Fruit fly (Drosophila melanogaster) whole organism, adult: ENCODE results near the gene CG34328.

Experiments
- CG11617 ChIP-seq: fragments of 200-800 bp; sonication (Bioruptor generic); optimal IDR thresholded peaks from 2 replicates; lab custom pipeline; 2017; ENCODE audit warnings: mild to moderate bottlenecking, missing biosample characterization, missing genetic modification reagents, missing genetic modification characterization
- CG12768 ChIP-seq: fragments of 200-800 bp; sonication (Bioruptor generic); optimal IDR thresholded peaks from 2 replicates; lab custom pipeline; 2017; ENCODE audit warnings: missing biosample characterization, missing genetic modification characterization, mild to moderate bottlenecking, moderate library complexity, missing genetic modification reagents
- CG14711 ChIP-seq: fragments of 200-800 bp; sonication (Bioruptor generic); optimal IDR thresholded peaks from 2 replicates; lab custom pipeline; 2018; ENCODE audit warnings: missing biosample characterization, mild to moderate bottlenecking, missing genetic modification characterization, moderate library complexity
- CG1620 ChIP-seq: fragments of 200-800 bp; sonication (Bioruptor generic); optimal IDR thresholded peaks from 2 replicates; lab custom pipeline; 2016; ENCODE audit warnings: missing biosample characterization, missing genetic modification characterization
- CG33017 ChIP-seq: fragments of 200-800 bp; sonication (Bioruptor generic); optimal IDR thresholded peaks from 2 replicates; lab custom pipeline; 2018; ENCODE audit warnings: missing biosample characterization, mild to moderate bottlenecking, missing genetic modification characterization, moderate library complexity
- CG5204 ChIP-seq: fragments of 200-800 bp; sonication (Bioruptor generic); optimal IDR thresholded peaks from 2 replicates; lab custom pipeline; 2016; ENCODE audit warnings: missing biosample characterization, missing genetic modification characterization
- CG7045 ChIP-seq: fragments of 200-800 bp; sonication (Bioruptor generic); optimal IDR thresholded peaks from 2 replicates; lab custom pipeline; 2017; ENCODE audit warnings: missing biosample characterization, mild to moderate bottlenecking, missing genetic modification characterization
- CG7101 ChIP-seq: fragments of 200-800 bp; sonication (Bioruptor generic); optimal IDR thresholded peaks from 2 replicates; lab custom pipeline; 2018; ENCODE audit warnings: missing biosample characterization, mild to moderate bottlenecking, missing genetic modification characterization, moderate library complexity
- Clk ChIP-seq: fragments of 200-800 bp; sonication (Bioruptor generic); optimal IDR thresholded peaks from 2 replicates; lab custom pipeline; 2017; ENCODE audit warnings: missing biosample characterization, missing genetic modification characterization
- Crg-1 ChIP-seq: fragments of 200-800 bp; sonication (Bioruptor generic); optimal IDR thresholded peaks from 2 replicates; lab custom pipeline; 2016; ENCODE audit warnings: missing biosample characterization, missing genetic modification characterization
- Hr96 ChIP-seq: fragments of 200-800 bp; sonication (Bioruptor generic); optimal IDR thresholded peaks from 2 replicates; lab custom pipeline; 2016; ENCODE audit warnings: missing biosample characterization, missing genetic modification characterization
- Mnt ChIP-seq: fragments of 200-800 bp; sonication (Bioruptor generic); optimal IDR thresholded peaks from 2 replicates; lab custom pipeline; 2016; ENCODE audit warnings: missing biosample characterization, mild to moderate bottlenecking, missing genetic modification characterization
- bab1 ChIP-seq: fragments of 200-800 bp; sonication (Bioruptor generic); optimal IDR thresholded peaks from 3 replicates; lab custom pipeline; 2019; ENCODE audit warnings: missing biosample characterization, mild to moderate bottlenecking, missing genetic modification characterization, moderate library complexity
- cic ChIP-seq: fragments of 200-800 bp; sonication (Bioruptor generic); optimal IDR thresholded peaks from 2 replicates; lab custom pipeline; 2017; ENCODE audit warnings: missing biosample characterization, mild to moderate bottlenecking, missing genetic modification characterization, moderate library complexity
- cnc ChIP-seq, 2 experiments: fragments of >200 bp; optimal IDR thresholded peaks; 2 replicates each; lab custom pipeline; 2017
- kay ChIP-seq: fragments of 200-800 bp; sonication (Bioruptor generic); peaks from one replicate; lab custom pipeline; 2016; ENCODE audit warnings: missing biosample characterization, missing genetic modification characterization, borderline replicate concordance
- ovo ChIP-seq: fragments of 200-800 bp; sonication (Bioruptor generic); optimal IDR thresholded peaks from 2 replicates; lab custom pipeline; 2016; ENCODE audit warnings: missing biosample characterization, missing genetic modification characterization
- pad ChIP-seq: fragments of 200-800 bp; sonication (Bioruptor generic); optimal IDR thresholded peaks from 3 replicates; lab custom pipeline; 2017; ENCODE audit warnings: missing biosample characterization, missing genetic modification characterization, mild to moderate bottlenecking, moderate library complexity, missing genetic modification reagents
- tj ChIP-seq: fragments of 200-800 bp; sonication (Bioruptor generic); optimal IDR thresholded peaks from 3 replicates; lab custom pipeline; 2017; ENCODE audit warnings: missing biosample characterization, mild to moderate bottlenecking, missing genetic modification characterization, moderate library complexity
- toe ChIP-seq: fragments of 200-800 bp; sonication (Bioruptor generic); optimal IDR thresholded peaks from 2 replicates; lab custom pipeline; 2016; ENCODE audit warnings: missing biosample characterization, missing genetic modification characterization

CG34328 gene

dm6 chrX:18367806-18368643, 31.8 kb downstream of the CG34328 start:
- TF ChIP-seq ovo (GFP tag; lab: Kevin White, UChicago) (no peak), Crg-1 (peak; percentile 25), CG1620 (peak; percentile 28), bab1 (no peak), CG11617 (peak; percentile 78), Hr96 (GFP tag; lab: Kevin White, UChicago) (peak; percentile 85), CG14711 (tag; lab: Kevin White, UChicago) (peak; percentile 63), Mnt (GFP tag; lab: Kevin White, UChicago) (peak; percentile 74), Clk (GFP tag; lab: Kevin White, UChicago) (peak; percentile 55), tj (GFP tag; lab: Kevin White, UChicago) (no peak), CG7045 (peak; percentile 71), kay (no peak), CG7101 (tag; lab: Kevin White, UChicago) (peak; percentile 82), CG33017 (tag; lab: Kevin White, UChicago) (peak; percentile 72), CG5204 (peak; percentile 70), cic (no peak), CG12768 (peak; percentile 67), pad (peak; percentile 90), toe (GFP tag; lab: Kevin White, UChicago) (peak; percentile 38), cnc (optimal IDR thresholded peaks at IDR 0.05; lab: Kevin White, UChicago) (peak in 1 of 2 experiments; percentile 78)

dm6 chrX:18366851-18367649, 32.8 kb downstream of the CG34328 start:
- TF ChIP-seq Clk (GFP tag; lab: Kevin White, UChicago) (peak; percentile 58), CG7101 (tag; lab: Kevin White, UChicago) (peak; percentile 94), bab1 (peak; percentile 94), cic (no peak), CG1620 (peak; percentile 85), Crg-1 (peak; percentile 61), CG7045 (peak; percentile 81), CG11617 (peak; percentile 72), CG5204 (peak; percentile 84), cnc (optimal IDR thresholded peaks at IDR 0.05; lab: Kevin White, UChicago) (no peak), Mnt (GFP tag; lab: Kevin White, UChicago) (peak; percentile 81), ovo (GFP tag; lab: Kevin White, UChicago) (peak; percentile 64), tj (GFP tag; lab: Kevin White, UChicago) (peak; percentile 76), CG12768 (peak; percentile 73), Hr96 (GFP tag; lab: Kevin White, UChicago) (peak; percentile 93), kay (peak; percentile 56), CG33017 (tag; lab: Kevin White, UChicago) (peak; percentile 86), CG14711 (tag; lab: Kevin White, UChicago) (peak; percentile 86), toe (GFP tag; lab: Kevin White, UChicago) (peak; percentile 71), pad (peak; percentile 85)

- TF ChIP-seq toe (GFP tag; lab: Kevin White, UChicago) (no peak), cnc (optimal IDR thresholded peaks at IDR 0.05; lab: Kevin White, UChicago) (no peak), ovo (GFP tag; lab: Kevin White, UChicago) (peak; percentile 63), kay (peak; percentile 24), CG14711 (tag; lab: Kevin White, UChicago) (no peak), CG7101 (tag; lab: Kevin White, UChicago) (peak; percentile 15), CG12768 (peak; percentile 19), cic (peak; percentile 81), CG5204 (no peak), pad (peak; percentile 91), Mnt (GFP tag; lab: Kevin White, UChicago) (peak; percentile 57), Hr96 (GFP tag; lab: Kevin White, UChicago) (peak; percentile 45), CG11617 (peak; percentile 4), bab1 (peak; percentile 65), Crg-1 (peak; percentile 11), tj (GFP tag; lab: Kevin White, UChicago) (peak; percentile 64), CG1620 (no peak), CG7045 (no peak), CG33017 (tag; lab: Kevin White, UChicago) (no peak)
Measured at dm6 chrX:18366033-18366850, 33.6 kb downstream of the CG34328 start, which contains the start of gene CrebB. CrebB (plus strand) TSS chrX:18366357.

dm6 chrX:18364999-18365398, 34.9 kb downstream of the CG34328 start:
- no peak for TF ChIP-seq CG14711 (tag; lab: Kevin White, UChicago)
- TF ChIP-seq Hr96 (GFP tag; lab: Kevin White, UChicago), result no peak
- TF ChIP-seq CG7045, result no peak
- no peak for TF ChIP-seq Clk (GFP tag; lab: Kevin White, UChicago)
- TF ChIP-seq Mnt (GFP tag; lab: Kevin White, UChicago), result no peak
- TF ChIP-seq CG5204, result no peak
- no peak for TF ChIP-seq pad
- TF ChIP-seq CG11617, result no peak
- TF ChIP-seq kay, result no peak
- TF ChIP-seq bab1, result no peak
- no peak for TF ChIP-seq cnc (optimal IDR thresholded peaks at IDR 0.05; lab: Kevin White, UChicago)
